Worm (Caenorhabditis elegans): Measurements from ENCODE around the gene Y110A2AL.10.

Y110A2AL.10 gene

DNA sequence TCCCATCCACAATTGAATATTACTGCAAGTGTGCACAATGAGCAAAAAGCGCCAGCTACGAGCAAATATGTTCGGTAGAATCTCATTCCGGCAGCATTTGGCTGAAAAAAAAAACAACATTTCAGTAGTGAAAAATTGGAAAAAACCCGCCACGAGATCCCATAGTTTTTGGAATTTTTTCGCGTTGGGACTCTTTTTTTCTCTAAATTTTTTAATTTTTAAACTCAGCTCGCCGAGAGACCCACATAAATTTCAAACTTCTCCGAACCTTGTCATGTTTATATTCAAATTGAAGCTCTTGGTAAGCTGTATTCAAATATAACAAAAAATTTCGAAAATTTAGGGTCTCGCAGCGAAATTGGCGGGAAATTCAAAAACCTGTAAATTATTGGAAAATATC, 22.6 kb upstream of the Y110A2AL.10 start, which contains the start of gene sqv-2:
Gene sqv-2 (minus strand): TSS at position 101 of the 400 bp plus-strand sequence.
- TF ChIP-seq ztf-11 (tag; optimal IDR thresholded peaks at IDR 0.05) (no peak), nhr-43 (tag; optimal IDR thresholded peaks at IDR 0.05; ENCODE audit: poor library complexity, severe bottlenecking) (no peak), pqm-1 (tag; optimal IDR thresholded peaks at IDR 0.05) (no peak), hmg-11 (tag; optimal IDR thresholded peaks at IDR 0.05) (no peak), skn-1 (tag; optimal IDR thresholded peaks at IDR 0.05) (no peak), aly-2 (tag; optimal IDR thresholded peaks at IDR 0.05) (no peak), snpc-4 (tag; optimal IDR thresholded peaks at IDR 0.05) (no peak), sea-2 (GFP tag; optimal IDR thresholded peaks at IDR 0.05) (no peak), elt-2 (tag; optimal IDR thresholded peaks at IDR 0.05) (no peak), ceh-28 (tag; optimal IDR thresholded peaks at IDR 0.05) (no peak), mml-1 (tag; optimal IDR thresholded peaks at IDR 0.05) (no peak), nhr-237 (tag; optimal IDR thresholded peaks at IDR 0.05) (no peak), fos-1 (tag; optimal IDR thresholded peaks at IDR 0.05) (no peak), mdl-1 (tag; optimal IDR thresholded peaks at IDR 0.05) (no peak)

DNA sequence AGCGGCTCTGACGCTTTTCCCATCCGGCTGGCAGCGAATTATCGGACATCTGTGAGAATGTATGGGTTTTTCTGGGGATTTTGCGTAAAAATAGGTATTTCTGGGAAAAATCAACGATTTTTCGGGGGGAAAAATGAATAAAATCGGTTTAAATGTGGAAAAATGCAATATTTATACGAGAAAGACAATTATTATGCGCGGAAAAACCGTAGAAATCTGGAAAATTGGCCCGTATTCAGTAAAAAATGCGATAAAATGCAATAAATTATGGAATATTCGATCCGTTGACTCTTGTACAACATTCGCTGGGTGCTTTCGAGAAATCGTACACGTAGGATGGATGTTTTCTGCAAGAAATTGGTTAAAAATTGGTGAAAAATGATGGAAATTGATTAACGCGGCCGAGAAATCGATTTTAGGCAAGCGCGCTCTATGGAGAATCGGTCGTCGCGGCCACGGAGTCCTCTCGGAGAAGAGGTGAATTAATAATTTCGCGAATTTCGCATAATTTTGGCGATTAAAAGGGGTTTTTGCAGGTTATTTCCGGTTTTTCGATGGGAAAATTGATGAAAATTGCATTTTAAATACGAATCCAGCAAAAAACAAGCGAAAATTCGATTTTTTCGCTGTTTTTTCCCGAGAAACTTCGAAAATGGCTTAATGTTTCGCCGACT, 17.4 kb upstream of the Y110A2AL.10 start, which contains the start of gene pinn-1:
Gene pinn-1 (minus strand): TSS at position 51 of the 674 bp plus-strand sequence.
- TF ChIP-seq elt-3 (tag; optimal IDR thresholded peaks at IDR 0.05) (no peak), ztf-11 (tag; optimal IDR thresholded peaks at IDR 0.05) (no peak), nhr-25 (tag; optimal IDR thresholded peaks at IDR 0.05) (peak; percentile 64), ceh-28 (tag; optimal IDR thresholded peaks at IDR 0.05) (peak; percentile 88), nhr-237 (tag; optimal IDR thresholded peaks at IDR 0.05) (no peak), aly-2 (tag; optimal IDR thresholded peaks at IDR 0.05) (no peak), ama-1 (optimal IDR thresholded peaks at IDR 0.05) (peak; percentile 33), lin-39 (tag; optimal IDR thresholded peaks at IDR 0.05) (peak; percentile 90), ZK546.5 (tag; optimal IDR thresholded peaks at IDR 0.05) (no peak), nhr-76 (tag; optimal IDR thresholded peaks at IDR 0.05) (no peak), egl-5 (tag; optimal IDR thresholded peaks at IDR 0.05) (peak; percentile 73), mml-1 (tag; optimal IDR thresholded peaks at IDR 0.05) (no peak), fkh-2 (tag; optimal IDR thresholded peaks at IDR 0.05) (no peak), daf-12 (tag; optimal IDR thresholded peaks at IDR 0.05) (no peak), ceh-9 (tag; optimal IDR thresholded peaks at IDR 0.05) (no peak), lsy-12 (tag; optimal IDR thresholded peaks at IDR 0.05) (peak; percentile 86), elt-2 (tag; optimal IDR thresholded peaks at IDR 0.05) (peak; percentile 41), eor-1 (tag; optimal IDR thresholded peaks at IDR 0.05) (no peak), skn-1 (tag; optimal IDR thresholded peaks at IDR 0.05) (peak; percentile 48), nhr-12 (tag; optimal IDR thresholded peaks at IDR 0.05) (no peak), nhr-67 (tag; optimal IDR thresholded peaks at IDR 0.05) (no peak), pqm-1 (tag; optimal IDR thresholded peaks at IDR 0.05) (peak; percentile 36), fkh-10 (GFP tag; optimal IDR thresholded peaks at IDR 0.05) (peak; percentile 47), ztf-4 (tag; optimal IDR thresholded peaks at IDR 0.05) (peak; percentile 36), nhr-77 (tag; optimal IDR thresholded peaks at IDR 0.05) (peak; percentile 9), lin-15B (tag; optimal IDR thresholded peaks at IDR 0.05) (peak; percentile 97), nhr-23 (tag; optimal IDR thresholded peaks at IDR 0.05) (peak; percentile 89), fos-1 (tag; optimal IDR thresholded peaks at IDR 0.05) (no peak), jun-1 (tag; optimal IDR thresholded peaks at IDR 0.05) (peak; percentile 40), nhr-28 (tag; optimal IDR thresholded peaks at IDR 0.05) (no peak), R02D3.7 (tag; optimal IDR thresholded peaks at IDR 0.05) (peak; percentile 21), unc-62 (GFP tag; optimal IDR thresholded peaks at IDR 0.05) (no peak), nhr-11 (tag; optimal IDR thresholded peaks at IDR 0.05) (no peak), tbx-2 (tag; optimal IDR thresholded peaks at IDR 0.05) (peak; percentile 58), egl-27 (tag; optimal IDR thresholded peaks at IDR 0.05) (peak; percentile 28), nfya-1 (tag; optimal IDR thresholded peaks at IDR 0.05; ENCODE audit: insufficient read depth) (peak; percentile 80), elt-1 (tag; optimal IDR thresholded peaks at IDR 0.05) (peak; percentile 5), ceh-16 (tag; optimal IDR thresholded peaks at IDR 0.05) (no peak), zag-1 (tag; optimal IDR thresholded peaks at IDR 0.05) (no peak), unc-39 (tag; optimal IDR thresholded peaks at IDR 0.05) (no peak), hmg-11 (tag; optimal IDR thresholded peaks at IDR 0.05) (peak; percentile 54), pha-4 (tag; optimal IDR thresholded peaks at IDR 0.05) (peak; percentile 90), nhr-43 (tag; optimal IDR thresholded peaks at IDR 0.05; ENCODE audit: poor library complexity, severe bottlenecking) (peak; percentile 95), snpc-4 (tag; optimal IDR thresholded peaks at IDR 0.05) (peak; percentile 77), mdl-1 (tag; optimal IDR thresholded peaks at IDR 0.05) (no peak), sea-2 (GFP tag; optimal IDR thresholded peaks at IDR 0.05) (no peak), ceh-82 (tag; optimal IDR thresholded peaks at IDR 0.05) (peak; percentile 84)

Data from whole organism, L3 larva.